Fruit fly (Drosophila melanogaster): ENCODE results near the gene CG2694.

Gene CG2694

dm6 chrX:2744042-2744441 is 30.2 kb downstream of the CG2694 start, which contains the start of gene Syx4 (continued):
- peak; percentile 77 for TF ChIP-seq CG16815 (GFP tag; optimal IDR thresholded peaks at IDR 0.05)
- TF ChIP-seq CG2199 (GFP tag; IDR thresholded peaks at IDR 0.05), result peak; percentile 79; the same call in 2 of the 3 replicates
- peak; percentile 73 for TF ChIP-seq trem (tag; optimal IDR thresholded peaks at IDR 0.05)
- TF ChIP-seq run (tag; optimal IDR thresholded peaks at IDR 0.05), result peak; percentile 85
- TF ChIP-seq CG4404 (GFP tag; IDR thresholded peaks at IDR 0.05), result peak; percentile 36; the same call in 1 of the 2 replicates
- no peak for TF ChIP-seq CG10431 (GFP tag; optimal IDR thresholded peaks at IDR 0.05)
- TF ChIP-seq CG31224 (GFP tag; IDR thresholded peaks at IDR 0.05), result peak; percentile 83
- no peak for TF ChIP-seq CG9797 (GFP tag; optimal IDR thresholded peaks at IDR 0.05)
- peak; percentile 97 for TF ChIP-seq CG2120 (GFP tag; optimal IDR thresholded peaks at IDR 0.05)
- peak; percentile 58; the same call in 1 of the 2 replicates for TF ChIP-seq CG10959 (GFP tag; IDR thresholded peaks at IDR 0.05)
- no peak for TF ChIP-seq gfzf (GFP tag; optimal IDR thresholded peaks at IDR 0.05)
- TF ChIP-seq ro (GFP tag; IDR thresholded peaks at IDR 0.05), result 0 out of 2 replicates have a peak, but pooled peaks have one; percentile 11
- TF ChIP-seq Ssrp (tag; optimal IDR thresholded peaks at IDR 0.05), result peak; percentile 81
- peak; percentile 87 for TF ChIP-seq CG8388 (GFP tag; optimal IDR thresholded peaks at IDR 0.05)
- peak; percentile 90 for TF ChIP-seq Oaz (GFP tag; IDR thresholded peaks at IDR 0.05)
- TF ChIP-seq CG6765 (GFP tag; optimal IDR thresholded peaks at IDR 0.05), result peak; percentile 83
- peak; percentile 46 for TF ChIP-seq CG3065 (GFP tag; optimal IDR thresholded peaks at IDR 0.05)
- TF ChIP-seq CG12299 (tag; optimal IDR thresholded peaks at IDR 0.05), result peak; percentile 74
- TF ChIP-seq Hmx (GFP tag; optimal IDR thresholded peaks at IDR 0.05), result peak; percentile 54
- peak; percentile 84 to 85 for TF ChIP-seq Pdp1 (GFP tag; optimal IDR thresholded peaks at IDR 0.05)
- TF ChIP-seq Bgb (GFP tag; IDR thresholded peaks at IDR 0.05; ENCODE audit: partially characterized antibody), result no peak
- peak; percentile 50 for TF ChIP-seq twi (tag; optimal IDR thresholded peaks at IDR 0.05)
- peak; percentile 96 for TF ChIP-seq CG2678 (tag; optimal IDR thresholded peaks at IDR 0.05)
- no peak for TF ChIP-seq hb (GFP tag; IDR thresholded peaks at IDR 0.05; ENCODE audit: partially characterized antibody)
- peak; percentile 71; the same call in 1 of the 2 replicates for TF ChIP-seq cas (GFP tag; IDR thresholded peaks at IDR 0.05)
- TF ChIP-seq nerfin-2 (GFP tag; IDR thresholded peaks at IDR 0.05; ENCODE audit: partially characterized antibody), result no peak
- no peak for TF ChIP-seq CG13287 (GFP tag; IDR thresholded peaks at IDR 0.05; ENCODE audit: partially characterized antibody)
- peak; percentile 71; the same call in 2 of the 3 replicates for TF ChIP-seq CG11560 (tag; IDR thresholded peaks at IDR 0.05)
- TF ChIP-seq bcd (GFP tag; optimal IDR thresholded peaks at IDR 0.05), result peak; percentile 92
- peak; percentile 71 for TF ChIP-seq peb (GFP tag; IDR thresholded peaks at IDR 0.05)
- peak; percentile 90 for TF ChIP-seq ranshi (GFP tag; IDR thresholded peaks at IDR 0.05)
- peak; percentile 61 for TF ChIP-seq CG4707 (GFP tag; optimal IDR thresholded peaks at IDR 0.05)
- peak; percentile 70; the same call in 2 of the 3 replicates for TF ChIP-seq CG11093 (GFP tag; IDR thresholded peaks at IDR 0.05)
- TF ChIP-seq CG32532 (GFP tag; IDR thresholded peaks at IDR 0.05), result peak; percentile 94
- peak; percentile 84 for TF ChIP-seq phol (tag; optimal IDR thresholded peaks at IDR 0.05)
- peak; percentile 78 for TF ChIP-seq al (GFP tag; IDR thresholded peaks at IDR 0.05)
- TF ChIP-seq da (GFP tag; optimal IDR thresholded peaks at IDR 0.05), result peak; percentile 60
- peak; percentile 26; the same call in 1 of the 2 replicates for TF ChIP-seq dati (GFP tag; IDR thresholded peaks at IDR 0.05)
- TF ChIP-seq Lhr (GFP tag; optimal IDR thresholded peaks at IDR 0.05), result peak; percentile 50

DNA sequence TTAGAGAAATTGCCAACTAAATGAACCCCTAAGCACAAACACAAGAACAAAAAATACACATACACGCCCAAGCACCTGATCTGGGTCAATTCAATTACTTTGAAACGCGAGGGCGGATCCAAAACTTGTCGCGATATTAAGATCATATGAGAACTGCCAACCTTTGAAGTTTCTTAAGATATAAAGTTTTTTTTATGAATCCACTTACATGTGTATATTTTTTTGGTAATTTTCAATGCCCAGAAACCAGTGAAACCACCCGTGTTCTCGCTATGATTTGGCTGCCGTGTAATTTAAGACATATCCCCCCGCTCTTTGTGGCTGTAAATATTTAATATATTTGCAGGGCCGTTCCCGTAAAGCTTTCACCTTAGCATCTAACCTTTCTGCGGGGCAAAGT is 35.8 kb downstream of the CG2694 start:
- peak; percentile 19 for TF ChIP-seq grau (tag; optimal IDR thresholded peaks at IDR 0.05)
- TF ChIP-seq CG32532 (GFP tag; IDR thresholded peaks at IDR 0.05), result peak; percentile 21; the same call in 1 of the 2 replicates
- no peak for TF ChIP-seq Spps (tag; optimal IDR thresholded peaks at IDR 0.05)
- peak; percentile 28 for TF ChIP-seq sisA (GFP tag; IDR thresholded peaks at IDR 0.05)
- TF ChIP-seq CG6175 (GFP tag; IDR thresholded peaks at IDR 0.05), result no peak
- TF ChIP-seq Gug (GFP tag; IDR thresholded peaks at IDR 0.05), result no peak
- no peak for TF ChIP-seq Six4 (GFP tag; optimal IDR thresholded peaks at IDR 0.05)
- TF ChIP-seq CG2120 (GFP tag; optimal IDR thresholded peaks at IDR 0.05), result peak; percentile 48
- no peak for TF ChIP-seq CG2875 (GFP tag; optimal IDR thresholded peaks at IDR 0.05)
- no peak for TF ChIP-seq CG11093 (GFP tag; IDR thresholded peaks at IDR 0.05)
- TF ChIP-seq dmrt99B (tag; optimal IDR thresholded peaks at IDR 0.05), result peak; percentile 23
- TF ChIP-seq ttk (GFP tag; IDR thresholded peaks at IDR 0.05), result no peak
- TF ChIP-seq CG12104 (GFP tag; optimal IDR thresholded peaks at IDR 0.05), result no peak
- TF ChIP-seq CG13296 (GFP tag; optimal IDR thresholded peaks at IDR 0.05), result no peak
- TF ChIP-seq CG15011 (GFP tag; optimal IDR thresholded peaks at IDR 0.05), result no peak
- peak; percentile 6 for TF ChIP-seq CG18476 (GFP tag; optimal IDR thresholded peaks at IDR 0.05)
